Fruit fly (Drosophila melanogaster) whole organism: Measurements from ENCODE around the gene vers.

Experiments used
- Dll ChIP-seq: fragments of >200 bp; optimal IDR thresholded peaks from 2 replicates; lab custom pipeline; 2017
- EcR ChIP-seq, 2 experiments: fragments of >200 bp; optimal IDR thresholded peaks; 2 replicates each; lab custom pipeline; 2017; ENCODE audit warnings: missing biosample characterization in 2 of 2, missing genetic modification characterization in 2 of 2, missing genetic modification reagents in 2 of 2
- psq ChIP-seq: fragments of >200 bp; optimal IDR thresholded peaks from 2 replicates; lab custom pipeline; 2017
- usp ChIP-seq: fragments of >200 bp; optimal IDR thresholded peaks from 2 replicates; lab custom pipeline; 2017; ENCODE audit warnings: missing biosample characterization, missing genetic modification characterization, mixed read lengths

- TF ChIP-seq EcR (GFP tag; optimal IDR thresholded peaks at IDR 0.05; lab: Kevin White, UChicago) (no peak), psq (lab: Kevin White, UChicago) (no peak), Dll (lab: Kevin White, UChicago) (no peak), usp (no peak)
These were observed 1.7 kb upstream of the vers start for dm6 chr3L:12114188-12114587.
